Worm (Caenorhabditis elegans) whole organism, L4 larva: ENCODE results near the gene K09A9.8.

Experiments used
- D1046.2 ChIP-seq: fragments of 200-800 bp; sonication (Bioruptor generic); IDR thresholded peaks from 2 replicates; pipeline ENCODE4 v1.3.6; 2022; ENCODE audit warnings: missing genetic modification characterization, missing compliant biosample characterization
- F26F4.8 ChIP-seq: fragments of 200-800 bp; sonication (Bioruptor generic); conservative IDR thresholded peaks from 2 replicates; pipeline ENCODE4 v1.3.6; 2022; ENCODE audit warnings: missing genetic modification characterization, missing compliant biosample characterization
- F37D6.2 ChIP-seq: sonication (generic microtip); optimal IDR thresholded peaks from 2 replicates; lab custom pipeline; 2016; ENCODE audit warnings: mild to moderate bottlenecking, missing genetic modification characterization, missing compliant biosample characterization
- T26A8.4 ChIP-seq: fragments of 200-800 bp; sonication (Bioruptor generic); IDR thresholded peaks from 2 replicates; pipeline ENCODE4 v1.3.6; 2022; ENCODE audit warnings: missing genetic modification characterization, missing compliant biosample characterization
- Y105C5A.15 ChIP-seq: fragments of 200-800 bp; sonication (Bioruptor generic); IDR thresholded peaks from 2 replicates; pipeline ENCODE4 v1.3.6; 2022; ENCODE audit warnings: missing genetic modification characterization, missing compliant biosample characterization
- Y5F2A.4 ChIP-seq: fragments of 200-800 bp; sonication (Bioruptor generic); optimal IDR thresholded peaks from 2 replicates; lab custom pipeline; 2018; ENCODE audit warnings: mild to moderate bottlenecking, missing genetic modification characterization, missing compliant biosample characterization
- attf-4 ChIP-seq: sonication (generic microtip); optimal IDR thresholded peaks from 3 replicates; lab custom pipeline; 2017; ENCODE audit warnings: missing biosample characterization, missing genetic modification characterization
- ceh-20 ChIP-seq: fragments of 200-800 bp; sonication (Bioruptor generic); IDR thresholded peaks from 2 replicates; pipeline ENCODE4 v1.3.6; 2022; ENCODE audit warnings: missing genetic modification reagents, missing genetic modification characterization, missing compliant biosample characterization
- ceh-82 ChIP-seq: sonication (generic microtip); optimal IDR thresholded peaks from 2 replicates; lab custom pipeline; 2017; ENCODE audit warnings: missing biosample characterization, missing genetic modification characterization
- cey-2 ChIP-seq: sonication (generic microtip); optimal IDR thresholded peaks from 3 replicates; lab custom pipeline; 2017; ENCODE audit warnings: missing genetic modification characterization, mild to moderate bottlenecking, missing compliant biosample characterization, antibody characterized with exemption, borderline replicate concordance; ENCODE audit not compliant: insufficient read depth
- ctbp-1 ChIP-seq: fragments of 200-800 bp; sonication (Bioruptor generic); IDR thresholded peaks from 2 replicates; pipeline ENCODE4 v1.3.6; 2022; ENCODE audit warnings: missing genetic modification reagents, missing genetic modification characterization, missing compliant biosample characterization
- daf-16 ChIP-seq, 3 experiments: sonication (generic microtip); optimal IDR thresholded peaks; 2 replicates each; lab custom pipeline; 2016 to 2017; ENCODE audit warnings: missing genetic modification characterization in 3 of 3, missing genetic modification reagents in 3 of 3, mild to moderate bottlenecking in 2 of 3, missing compliant biosample characterization in 2 of 3, missing biosample characterization in 1 of 3, moderate library complexity in 1 of 3
- dmd-6 ChIP-seq: fragments of 200-800 bp; sonication (Bioruptor generic); IDR thresholded peaks from 2 replicates; pipeline ENCODE4 v1.3.6; 2022; ENCODE audit warnings: missing genetic modification reagents, missing genetic modification characterization, missing compliant biosample characterization
- dmd-9 ChIP-seq: fragments of 200-800 bp; sonication (Bioruptor generic); IDR thresholded peaks from 2 replicates; pipeline ENCODE4 v1.3.6; 2022; ENCODE audit warnings: missing genetic modification reagents, missing genetic modification characterization, missing compliant biosample characterization
- dve-1 ChIP-seq: sonication (generic microtip); optimal IDR thresholded peaks from 2 replicates; lab custom pipeline; 2017; ENCODE audit warnings: antibody characterized with exemption, mild to moderate bottlenecking, missing genetic modification characterization, missing compliant biosample characterization; ENCODE audit not compliant: insufficient read depth
- egl-43 ChIP-seq: fragments of 200-800 bp; sonication (Bioruptor generic); IDR thresholded peaks from 2 replicates; pipeline ENCODE4 v1.3.6; 2022; ENCODE audit warnings: missing genetic modification reagents, missing genetic modification characterization, missing compliant biosample characterization
- fos-1 ChIP-seq: fragments of 150-350 bp; optimal IDR thresholded peaks from 2 replicates; lab custom pipeline; 2014; ENCODE audit warnings: missing biosample characterization, missing genetic modification characterization
- hif-1 ChIP-seq, 2 experiments: sonication (generic microtip); optimal IDR thresholded peaks; 2 replicates each; lab custom pipeline; 2016 to 2017; ENCODE audit warnings: missing compliant biosample characterization in 2 of 2, missing genetic modification characterization in 2 of 2, missing genetic modification reagents in 2 of 2, missing genotype in 2 of 2, mild to moderate bottlenecking in 1 of 2
- hlh-11 ChIP-seq: fragments of 200-800 bp; sonication (Bioruptor generic); optimal IDR thresholded peaks from 2 replicates; lab custom pipeline; 2018; ENCODE audit warnings: mild to moderate bottlenecking, missing genetic modification characterization, missing compliant biosample characterization
- hlh-30 ChIP-seq: sonication (generic microtip); optimal IDR thresholded peaks from 2 replicates; lab custom pipeline; 2017; ENCODE audit warnings: antibody characterized with exemption, mild to moderate bottlenecking, missing genetic modification characterization, missing compliant biosample characterization; ENCODE audit not compliant: insufficient read depth
- lin-13 ChIP-seq: fragments of 150-350 bp; optimal IDR thresholded peaks from 2 replicates; lab custom pipeline; 2014; ENCODE audit warnings: missing biosample characterization, missing genetic modification reagents, missing genetic modification characterization
- lin-15B ChIP-seq: fragments of 150-350 bp; sonication (generic microtip); optimal IDR thresholded peaks from 3 replicates; lab custom pipeline; 2014; ENCODE audit warnings: missing biosample characterization, missing genetic modification characterization
- lin-38 ChIP-seq: fragments of 200-800 bp; sonication (Bioruptor generic); IDR thresholded peaks from 2 replicates; pipeline ENCODE4 v1.3.6; 2022; ENCODE audit warnings: missing genetic modification reagents, missing genetic modification characterization, missing compliant biosample characterization
- lir-3 ChIP-seq: sonication (generic microtip); optimal IDR thresholded peaks from 2 replicates; lab custom pipeline; 2016; ENCODE audit warnings: mild to moderate bottlenecking, missing genetic modification characterization, missing compliant biosample characterization
- mes-2 ChIP-seq: sonication (generic microtip); optimal IDR thresholded peaks from 2 replicates; lab custom pipeline; 2016; ENCODE audit warnings: missing genotype, mild to moderate bottlenecking, missing genetic modification characterization, missing compliant biosample characterization; ENCODE audit not compliant: poor library complexity, severe bottlenecking
- mxl-3 ChIP-seq: fragments of 200-800 bp; sonication (Bioruptor generic); optimal IDR thresholded peaks from 2 replicates; lab custom pipeline; 2018; ENCODE audit warnings: mild to moderate bottlenecking, missing genetic modification characterization, missing compliant biosample characterization
- nhr-11 ChIP-seq: fragments of 150-350 bp; optimal IDR thresholded peaks from 2 replicates; lab custom pipeline; 2014; ENCODE audit warnings: missing biosample characterization, missing genetic modification characterization
- nhr-42 ChIP-seq: fragments of 200-800 bp; sonication (Bioruptor generic); IDR thresholded peaks from 2 replicates; pipeline ENCODE4 v1.3.6; 2022; ENCODE audit warnings: missing genetic modification characterization, missing compliant biosample characterization
- nhr-48 ChIP-seq: sonication (generic microtip); optimal IDR thresholded peaks from 2 replicates; lab custom pipeline; 2016; ENCODE audit warnings: mild to moderate bottlenecking, missing genetic modification characterization, missing compliant biosample characterization
- nhr-6 ChIP-seq: fragments of 150-350 bp; optimal IDR thresholded peaks from 2 replicates; lab custom pipeline; 2014; ENCODE audit warnings: missing biosample characterization, missing genetic modification characterization
- nhr-76 ChIP-seq: fragments of 150-350 bp; optimal IDR thresholded peaks from 2 replicates; lab custom pipeline; 2014; ENCODE audit warnings: missing biosample characterization, missing genetic modification characterization
- pha-4 ChIP-seq, 2 experiments: fragments of 150-350 bp in 1 of 2; fragments of 200-800 bp in 1 of 2; sonication (Bioruptor generic) in 1 of 2; IDR thresholded peaks in 1 of 2; optimal IDR thresholded peaks in 1 of 2; 2 replicates each; pipeline versions ENCODE4 v1.3.6 to Lab custom; 2014 to 2022; ENCODE audit warnings: missing genetic modification characterization in 2 of 2, missing genetic modification reagents in 2 of 2, missing biosample characterization in 1 of 2, missing compliant biosample characterization in 1 of 2
- php-3 ChIP-seq: fragments of 200-800 bp; sonication (Bioruptor generic); IDR thresholded peaks from 2 replicates; pipeline ENCODE4 v1.3.6; 2022; ENCODE audit warnings: missing genetic modification reagents, missing genetic modification characterization, missing compliant biosample characterization
- rbr-2 ChIP-seq: sonication (generic microtip); optimal IDR thresholded peaks from 2 replicates; lab custom pipeline; 2016; ENCODE audit warnings: missing genotype, missing genetic modification characterization, missing compliant biosample characterization
- set-16 ChIP-seq: fragments of 200-800 bp; sonication (Bioruptor generic); IDR thresholded peaks from 2 replicates; pipeline ENCODE4 v1.3.6; 2022; ENCODE audit warnings: missing genetic modification reagents, missing genetic modification characterization, missing compliant biosample characterization
- snpc-1.2 ChIP-seq: fragments of 200-800 bp; sonication (Bioruptor generic); IDR thresholded peaks from 2 replicates; pipeline ENCODE4 v1.3.6; 2022; ENCODE audit warnings: missing genetic modification reagents, missing genetic modification characterization, missing compliant biosample characterization
- spr-3 ChIP-seq: fragments of 200-800 bp; sonication (Bioruptor generic); optimal IDR thresholded peaks from 2 replicates; lab custom pipeline; 2018; ENCODE audit warnings: mild to moderate bottlenecking, missing genetic modification characterization, missing compliant biosample characterization
- tra-1 ChIP-seq: fragments of 200-800 bp; sonication (Bioruptor generic); IDR thresholded peaks from 2 replicates; pipeline ENCODE4 v1.3.6; 2022; ENCODE audit warnings: missing genetic modification reagents, missing genetic modification characterization, missing compliant biosample characterization
- unc-62 ChIP-seq, 3 experiments: fragments of 150-350 bp in 1 of 3; sonication (generic microtip); optimal IDR thresholded peaks in 2 of 3; peaks in 1 of 3; 1 replicate in 1 of 3; 2 replicates in 2 of 3; lab custom pipeline; 2014 to 2017; ENCODE audit warnings: missing biosample characterization in 3 of 3, missing genetic modification characterization in 3 of 3, missing genetic modification reagents in 3 of 3, missing genotype in 1 of 3
- vab-7 ChIP-seq: fragments of 200-800 bp; sonication (Bioruptor generic); IDR thresholded peaks from 2 replicates; pipeline ENCODE4 v1.3.6; 2022; ENCODE audit warnings: missing genetic modification reagents, missing genetic modification characterization, missing compliant biosample characterization
- zfp-3 ChIP-seq: fragments of 200-800 bp; sonication (Bioruptor generic); conservative IDR thresholded peaks from 2 replicates; pipeline ENCODE4 v1.3.6; 2022; ENCODE audit warnings: missing genetic modification reagents, missing genetic modification characterization, missing compliant biosample characterization
- zip-11 ChIP-seq: fragments of 200-800 bp; sonication (Bioruptor generic); IDR thresholded peaks from 2 replicates; pipeline ENCODE4 v1.3.6; 2022; ENCODE audit warnings: missing genetic modification characterization, missing compliant biosample characterization

K09A9.8 gene

ce11 chrX:15621001-15621400 lies 24.0 kb upstream of the K09A9.8 start:
- no peak for TF ChIP-seq D1046.2 (GFP tag; lab: Robert Waterston, UW)
- no peak for TF ChIP-seq cey-2 (tag; lab: Kevin White, UChicago)
- peak; percentile 82 for TF ChIP-seq set-16 (GFP tag; lab: Robert Waterston, UW)

DNA sequence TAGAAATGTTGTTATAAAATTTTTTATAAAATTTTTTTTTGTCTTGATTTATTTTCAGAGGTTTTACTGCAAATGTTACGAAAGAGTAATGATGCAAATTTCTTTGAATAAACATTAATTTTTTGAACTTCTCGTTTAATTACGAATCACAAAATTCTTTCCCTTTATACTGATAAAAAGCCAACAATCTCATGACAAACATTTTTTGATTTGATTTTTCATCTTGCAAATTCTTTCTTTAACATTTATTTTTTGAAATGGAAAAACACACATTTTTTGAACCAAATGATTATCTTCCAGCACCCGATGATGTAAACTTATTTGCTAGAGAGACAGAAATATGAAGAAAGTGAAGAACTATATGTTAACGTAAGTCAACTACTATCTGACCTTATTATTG lies 23.2 kb upstream of the K09A9.8 start, which contains the start of gene K09E9.1:
K09E9.1 (plus strand) TSS at position 301 of the 400 bp plus-strand sequence.
- no peak for TF ChIP-seq unc-62 (GFP tag; optimal IDR thresholded peaks at IDR 0.05 in 1 of 2; lab: Kevin White, UChicago)
- no peak for TF ChIP-seq unc-62 (tag; optimal IDR thresholded peaks at IDR 0.05; lab: Kevin White, UChicago)
- no peak for TF ChIP-seq attf-4 (tag; lab: Kevin White, UChicago)
- TF ChIP-seq tra-1 (GFP tag; lab: Robert Waterston, UW) = no peak
- no peak for TF ChIP-seq daf-16 (GFP tag; optimal IDR thresholded peaks at IDR 0.05; lab: Kevin White, UChicago)
- TF ChIP-seq daf-16 (tag; optimal IDR thresholded peaks at IDR 0.05; lab: Kevin White, UChicago) = peak; percentile 14
- no peak for TF ChIP-seq hif-1 (tag; optimal IDR thresholded peaks at IDR 0.05; lab: Kevin White, UChicago)
- no peak for TF ChIP-seq F37D6.2
- TF ChIP-seq Y5F2A.4 = no peak
- no peak for TF ChIP-seq T26A8.4 (GFP tag; lab: Robert Waterston, UW)
- no peak for TF ChIP-seq set-16 (GFP tag; lab: Robert Waterston, UW)
- TF ChIP-seq, all 104 proteins: peak for 1

DNA sequence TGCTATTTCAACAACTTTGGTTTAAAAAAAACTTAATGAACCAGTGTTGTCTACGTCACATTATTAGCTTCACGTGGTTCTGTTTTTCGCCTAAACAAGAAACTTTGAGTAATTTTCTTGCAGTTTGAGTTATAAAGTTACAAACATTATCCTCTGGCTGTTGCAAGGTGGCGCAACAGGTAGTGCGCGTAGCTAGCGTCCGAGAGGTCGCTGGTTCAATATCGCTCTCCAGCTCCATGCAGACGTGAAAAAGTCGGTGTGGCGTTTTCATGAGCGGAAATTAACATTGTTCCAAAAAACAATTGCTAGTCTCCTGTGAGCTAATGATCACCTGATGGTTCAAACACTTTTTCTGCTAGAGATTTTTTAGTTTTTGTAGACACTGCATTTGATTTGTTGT lies 22.3 kb upstream of the K09A9.8 start:
- TF ChIP-seq lir-3 (tag; lab: Kevin White, UChicago) = peak; percentile 12
- TF ChIP-seq fos-1 = no peak
- TF ChIP-seq daf-16 (GFP tag; optimal IDR thresholded peaks at IDR 0.05; lab: Kevin White, UChicago) = peak in 1 of 2 experiments; percentile 52
- TF ChIP-seq daf-16 (tag; optimal IDR thresholded peaks at IDR 0.05; lab: Kevin White, UChicago) = peak; percentile 50
- TF ChIP-seq egl-43 (GFP tag; lab: Robert Waterston, UW) = peak; percentile 75
- TF ChIP-seq lin-38 (GFP tag; lab: Robert Waterston, UW) = peak; percentile 46
- TF ChIP-seq Y5F2A.4 = no peak
- TF ChIP-seq T26A8.4 (GFP tag; lab: Robert Waterston, UW) = peak; percentile 36; the same call in 1 of the 2 replicates
- TF ChIP-seq pha-4 (GFP tag; IDR thresholded peaks at IDR 0.05; lab: Robert Waterston, UW) = peak; percentile 68; the same call in 1 of the 2 replicates
- TF ChIP-seq pha-4 (tag; optimal IDR thresholded peaks at IDR 0.05; lab: Kevin White, UChicago) = no peak
- TF ChIP-seq D1046.2 (GFP tag; lab: Robert Waterston, UW) = no peak
- TF ChIP-seq lin-15B (tag; lab: Kevin White, UChicago) = no peak
- no peak for TF ChIP-seq ceh-82 (tag; lab: Kevin White, UChicago)
- 0 out of 2 replicates have a peak, but pooled peaks have one; percentile 24 for TF ChIP-seq nhr-42
- TF ChIP-seq hlh-11 (tag; lab: Kevin White, UChicago) = peak; percentile 32
- peak; percentile 17 for TF ChIP-seq lin-13
- no peak for TF ChIP-seq zip-11 (GFP tag; lab: Robert Waterston, UW)
- no peak for TF ChIP-seq nhr-76 (tag; lab: Kevin White, UChicago)
- no peak for TF ChIP-seq F26F4.8 (GFP tag; lab: Robert Waterston, UW)
- TF ChIP-seq mes-2 (tag; lab: Kevin White, UChicago) = peak; percentile 46
- no peak for TF ChIP-seq spr-3 (GFP tag; lab: Kevin White, UChicago)
- peak; percentile 72 for TF ChIP-seq dve-1 (tag; lab: Kevin White, UChicago)
- 0 out of 2 replicates have a peak, but pooled peaks have one; percentile 48 for TF ChIP-seq zfp-3 (GFP tag; lab: Robert Waterston, UW)
- TF ChIP-seq nhr-11 = no peak
- no peak for TF ChIP-seq nhr-6 (tag; lab: Kevin White, UChicago)
- TF ChIP-seq ceh-20 = 0 out of 2 replicates have a peak, but pooled peaks have one; percentile 33
- TF ChIP-seq dmd-6 (GFP tag; lab: Robert Waterston, UW) = peak; percentile 52
- TF ChIP-seq mxl-3 (GFP tag; lab: Kevin White, UChicago) = no peak
- TF ChIP-seq nhr-48 = peak; percentile 30
- peak; percentile 48 for TF ChIP-seq hlh-30 (tag; lab: Kevin White, UChicago)
- 0 out of 2 replicates have a peak, but pooled peaks have one; percentile 21 for TF ChIP-seq tra-1 (GFP tag; lab: Robert Waterston, UW)
- TF ChIP-seq snpc-1.2 (GFP tag; lab: Robert Waterston, UW) = peak; percentile 68
- no peak for TF ChIP-seq php-3 (GFP tag; lab: Robert Waterston, UW)
- TF ChIP-seq ctbp-1 (GFP tag; lab: Robert Waterston, UW) = 0 out of 2 replicates have a peak, but pooled peaks have one; percentile 19
- TF ChIP-seq Y105C5A.15 (GFP tag; lab: Robert Waterston, UW) = 0 out of 2 replicates have a peak, but pooled peaks have one; percentile 48
- TF ChIP-seq vab-7 (GFP tag; lab: Robert Waterston, UW) = peak; percentile 61; the same call in 1 of the 2 replicates
- no peak for TF ChIP-seq rbr-2
- TF ChIP-seq dmd-9 (GFP tag; lab: Robert Waterston, UW) = no peak
